In the genomic region with DNA sequence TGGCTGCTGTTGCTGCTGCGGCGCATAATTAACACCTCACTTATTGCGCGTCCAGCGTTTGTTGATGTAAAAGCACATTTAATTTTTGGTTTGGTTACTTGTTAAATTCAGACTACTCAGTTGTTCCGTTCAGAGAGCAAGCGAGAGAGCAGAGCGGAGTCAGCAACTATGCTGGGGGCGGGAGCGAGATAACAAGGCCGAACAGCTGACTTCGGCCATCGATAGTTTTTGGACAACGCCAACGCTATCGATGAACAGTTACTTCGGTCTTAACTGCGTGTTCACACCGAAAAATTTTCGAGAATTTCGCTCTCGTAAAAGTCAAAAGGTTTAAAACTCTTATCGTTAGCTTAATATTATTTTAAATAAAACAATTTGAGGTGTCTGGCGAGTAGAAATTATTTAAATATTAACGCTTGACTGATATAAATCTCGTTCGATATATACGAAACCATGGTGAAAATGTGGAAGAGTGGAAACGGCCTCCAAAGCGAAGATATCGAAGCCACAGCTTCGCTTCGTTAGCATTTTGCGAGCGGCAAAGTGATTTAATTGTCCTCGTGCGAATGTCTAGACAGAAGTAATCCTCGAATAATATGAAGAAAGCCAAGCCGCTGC, we compare ENCODE assay signal across 1 fruit fly cellular context.
TF ChIP-seq lines count a peak whose summit lies in the region.

A gene (minus strand): TSS at position 116 of the 618 bp plus-strand sequence.
A gene (plus strand): TSS at position 256 of the 618 bp plus-strand sequence.

TF ChIP-seq in whole organism, embryonic, 481 proteins besides CTCF, POLR2A, EP300 and RAD21 (continued from another document and continues in another):
- TF ChIP-seq trh (GFP tag; optimal IDR thresholded peaks at IDR 0.05; lab: Kevin White, UChicago), result no peak
- peak; percentile 51 for TF ChIP-seq tin (GFP tag; optimal IDR thresholded peaks at IDR 0.05; lab: Kevin White, UChicago)
- peak in 1 of 2 experiments; percentile 52 for TF ChIP-seq Dfd (GFP tag; optimal IDR thresholded peaks at IDR 0.05; lab: Kevin White, UChicago)
- TF ChIP-seq CrebB (tag; optimal IDR thresholded peaks at IDR 0.05; lab: Kevin White, UChicago), result peak; percentile 2
- TF ChIP-seq CG32532 (GFP tag; IDR thresholded peaks at IDR 0.05; lab: Robert Waterston, UW), result peak; percentile 70
- peak; percentile 25 for TF ChIP-seq sqz (GFP tag; optimal IDR thresholded peaks at IDR 0.05; lab: Kevin White, UChicago)
- TF ChIP-seq Eip74EF (GFP tag; optimal IDR thresholded peaks at IDR 0.05; lab: Kevin White, UChicago), result peak; percentile 25 to 73
- no peak for TF ChIP-seq Atf-2 (GFP tag; optimal IDR thresholded peaks at IDR 0.05; lab: Kevin White, UChicago)
- TF ChIP-seq Six4 (GFP tag; optimal IDR thresholded peaks at IDR 0.05; lab: Kevin White, UChicago), result peak; percentile 35
- TF ChIP-seq sna (GFP tag; IDR thresholded peaks at IDR 0.05; lab: Robert Waterston, UW; ENCODE audit: partially characterized antibody), result peak; percentile 78
- no peak for TF ChIP-seq MTF-1 (GFP tag; optimal IDR thresholded peaks at IDR 0.05; lab: Kevin White, UChicago; ENCODE audit: borderline replicate concordance)
- TF ChIP-seq CG2199 (GFP tag; IDR thresholded peaks at IDR 0.05; lab: Robert Waterston, UW), result no peak
- TF ChIP-seq ind (GFP tag; optimal IDR thresholded peaks at IDR 0.05; lab: Kevin White, UChicago), result peak; percentile 58
- no peak for TF ChIP-seq CG31365 (tag; optimal IDR thresholded peaks at IDR 0.05; lab: Kevin White, UChicago)
- peak; percentile 80 for TF ChIP-seq CG1832 (GFP tag; optimal IDR thresholded peaks at IDR 0.05; lab: Kevin White, UChicago)
- no peak for TF ChIP-seq caup (GFP tag; optimal IDR thresholded peaks at IDR 0.05; lab: Kevin White, UChicago; ENCODE audit: severe bottlenecking)
- TF ChIP-seq Gug (GFP tag; IDR thresholded peaks at IDR 0.05; lab: Robert Waterston, UW), result peak; percentile 18; the same call in 1 of the 4 replicates
- no peak for TF ChIP-seq fd102C (GFP tag; optimal IDR thresholded peaks at IDR 0.05; lab: Kevin White, UChicago)
- TF ChIP-seq CG17568 (GFP tag; optimal IDR thresholded peaks at IDR 0.05; lab: Kevin White, UChicago), result no peak
- TF ChIP-seq grn (GFP tag; optimal IDR thresholded peaks at IDR 0.05; lab: Kevin White, UChicago), result peak; percentile 49
- no peak for TF ChIP-seq TFAM (GFP tag; optimal IDR thresholded peaks at IDR 0.05; lab: Kevin White, UChicago)
- peak; percentile 53 for TF ChIP-seq CG17359 (tag; optimal IDR thresholded peaks at IDR 0.05; lab: Kevin White, UChicago)
- peak; percentile 39 for TF ChIP-seq Bteb2 (GFP tag; optimal IDR thresholded peaks at IDR 0.05; lab: Kevin White, UChicago)
- TF ChIP-seq lov (optimal IDR thresholded peaks at IDR 0.05; lab: Kevin White, UChicago), result no peak
- no peak for TF ChIP-seq lov (GFP tag; IDR thresholded peaks at IDR 0.05; lab: Robert Waterston, UW)
- TF ChIP-seq D19A (tag; optimal IDR thresholded peaks at IDR 0.05; lab: Kevin White, UChicago), result no peak
- TF ChIP-seq ssp (GFP tag; IDR thresholded peaks at IDR 0.05; lab: Robert Waterston, UW), result peak; percentile 95
- no peak for TF ChIP-seq br (optimal IDR thresholded peaks at IDR 0.05; lab: Kevin White, UChicago)
- TF ChIP-seq GATAe (GFP tag; conservative IDR thresholded peaks at IDR 0.05; lab: Robert Waterston, UW), result peak; percentile 39; the same call in 1 of the 2 replicates
- peak; percentile 9 for TF ChIP-seq CG17186 (GFP tag; optimal IDR thresholded peaks at IDR 0.05; lab: Kevin White, UChicago)
- TF ChIP-seq Scr (GFP tag; IDR thresholded peaks at IDR 0.05; lab: Robert Waterston, UW; ENCODE audit: partially characterized antibody), result peak; percentile 92
- TF ChIP-seq gem (tag; optimal IDR thresholded peaks at IDR 0.05; lab: Kevin White, UChicago), result peak; percentile 82
- TF ChIP-seq CG11247 (GFP tag; IDR thresholded peaks at IDR 0.05; lab: Robert Waterston, UW), result 0 out of 2 replicates have a peak, but pooled peaks have one; percentile 7
- 0 out of 3 replicates have a peak, but pooled peaks have one; percentile 58 for TF ChIP-seq Dbx (GFP tag; IDR thresholded peaks at IDR 0.05; lab: Robert Waterston, UW)
- peak; percentile 6 for TF ChIP-seq CG18476 (GFP tag; optimal IDR thresholded peaks at IDR 0.05; lab: Kevin White, UChicago)
- TF ChIP-seq zfh1 (GFP tag; IDR thresholded peaks at IDR 0.05; lab: Robert Waterston, UW), result peak; percentile 42; the same call in 1 of the 3 replicates
- peak; percentile 54 for TF ChIP-seq gcm (GFP tag; optimal IDR thresholded peaks at IDR 0.05; lab: Kevin White, UChicago)
- TF ChIP-seq hth (optimal IDR thresholded peaks at IDR 0.05; lab: Kevin White, UChicago), result no peak
- TF ChIP-seq repo (GFP tag; optimal IDR thresholded peaks at IDR 0.05; lab: Kevin White, UChicago), result no peak
- TF ChIP-seq ranshi (GFP tag; IDR thresholded peaks at IDR 0.05; lab: Robert Waterston, UW), result 0 out of 2 replicates have a peak, but pooled peaks have one; percentile 32
- peak; percentile 54 for TF ChIP-seq Chrac-16 (GFP tag; optimal IDR thresholded peaks at IDR 0.05; lab: Kevin White, UChicago)
- TF ChIP-seq CG8089 (GFP tag; optimal IDR thresholded peaks at IDR 0.05; lab: Kevin White, UChicago), result peak; percentile 47
- TF ChIP-seq stwl (tag; optimal IDR thresholded peaks at IDR 0.05; lab: Kevin White, UChicago), result peak; percentile 66
- TF ChIP-seq sisA (GFP tag; IDR thresholded peaks at IDR 0.05; lab: Robert Waterston, UW), result peak; percentile 48; the same call in 1 of the 2 replicates
- peak; percentile 85 for TF ChIP-seq nmo (GFP tag; optimal IDR thresholded peaks at IDR 0.05; lab: Kevin White, UChicago)
- peak; percentile 48 for TF ChIP-seq CG18619 (GFP tag; optimal IDR thresholded peaks at IDR 0.05; lab: Kevin White, UChicago)
- peak; percentile 47 for TF ChIP-seq kni (GFP tag; optimal IDR thresholded peaks at IDR 0.05; lab: Kevin White, UChicago)
- TF ChIP-seq CG12219 (GFP tag; optimal IDR thresholded peaks at IDR 0.05; lab: Kevin White, UChicago), result peak; percentile 16
- peak; percentile 24 for TF ChIP-seq ewg (GFP tag; optimal IDR thresholded peaks at IDR 0.05; lab: Kevin White, UChicago)
- no peak for TF ChIP-seq luna (GFP tag; optimal IDR thresholded peaks at IDR 0.05; lab: Kevin White, UChicago)
- peak; percentile 77 for TF ChIP-seq zen (tag; optimal IDR thresholded peaks at IDR 0.05; lab: Kevin White, UChicago)
- TF ChIP-seq CG10321 (GFP tag; IDR thresholded peaks at IDR 0.05; lab: Robert Waterston, UW), result no peak
- TF ChIP-seq dimm (GFP tag; IDR thresholded peaks at IDR 0.05; lab: Robert Waterston, UW), result no peak
- peak; percentile 39 for TF ChIP-seq Fer3 (tag; optimal IDR thresholded peaks at IDR 0.05; lab: Kevin White, UChicago)
- peak; percentile 70 for TF ChIP-seq Ets97D (GFP tag; optimal IDR thresholded peaks at IDR 0.05; lab: Kevin White, UChicago)
- TF ChIP-seq CG12071 (GFP tag; optimal IDR thresholded peaks at IDR 0.05; lab: Kevin White, UChicago), result no peak
- TF ChIP-seq emc (GFP tag; optimal IDR thresholded peaks at IDR 0.05; lab: Kevin White, UChicago), result no peak
- no peak for TF ChIP-seq CG8388 (GFP tag; optimal IDR thresholded peaks at IDR 0.05; lab: Kevin White, UChicago)
- peak; percentile 25 for TF ChIP-seq bigmax (GFP tag; optimal IDR thresholded peaks at IDR 0.05; lab: Kevin White, UChicago)
- peak; percentile 60 for TF ChIP-seq PHDP (tag; optimal IDR thresholded peaks at IDR 0.05; lab: Kevin White, UChicago)
- TF ChIP-seq CHES-1-like (GFP tag; optimal IDR thresholded peaks at IDR 0.05; lab: Kevin White, UChicago), result no peak
- no peak for TF ChIP-seq ttk (GFP tag; IDR thresholded peaks at IDR 0.05; lab: Robert Waterston, UW)
- TF ChIP-seq Antp (GFP tag; optimal IDR thresholded peaks at IDR 0.05; lab: Kevin White, UChicago), result peak; percentile 52
- no peak for TF ChIP-seq CG8281 (tag; optimal IDR thresholded peaks at IDR 0.05; lab: Kevin White, UChicago)
- TF ChIP-seq Abd-B (GFP tag; optimal IDR thresholded peaks at IDR 0.05; lab: Kevin White, UChicago), result no peak
- no peak for TF ChIP-seq Hmx (GFP tag; optimal IDR thresholded peaks at IDR 0.05; lab: Kevin White, UChicago)
- TF ChIP-seq hkb (optimal IDR thresholded peaks at IDR 0.05; lab: Kevin White, UChicago), result peak; percentile 81
- TF ChIP-seq hkb (GFP tag; IDR thresholded peaks at IDR 0.05; lab: Robert Waterston, UW), result 0 out of 2 replicates have a peak, but pooled peaks have one; percentile 19
- TF ChIP-seq shn (GFP tag; optimal IDR thresholded peaks at IDR 0.05; lab: Kevin White, UChicago), result peak; percentile 35
- TF ChIP-seq fd64A (GFP tag; optimal IDR thresholded peaks at IDR 0.05; lab: Kevin White, UChicago), result no peak
- TF ChIP-seq CG12391 (tag; optimal IDR thresholded peaks at IDR 0.05; lab: Kevin White, UChicago), result peak; percentile 80
- TF ChIP-seq sens (GFP tag; lab: Kevin White, UChicago), result peak; percentile 95
- TF ChIP-seq btn (GFP tag; optimal IDR thresholded peaks at IDR 0.05; lab: Kevin White, UChicago), result no peak
- TF ChIP-seq zen2 (GFP tag; IDR thresholded peaks at IDR 0.05; lab: Robert Waterston, UW; ENCODE audit: partially characterized antibody), result peak; percentile 53; the same call in 2 of the 3 replicates
- TF ChIP-seq eyg (GFP tag; optimal IDR thresholded peaks at IDR 0.05; lab: Kevin White, UChicago), result no peak
- TF ChIP-seq E2f2 (GFP tag; IDR thresholded peaks at IDR 0.05; lab: Robert Waterston, UW), result peak; percentile 24; the same call in 1 of the 2 replicates
- TF ChIP-seq D19B (GFP tag; optimal IDR thresholded peaks at IDR 0.05; lab: Kevin White, UChicago), result peak; percentile 6
- peak; percentile 62 for TF ChIP-seq CG15514 (GFP tag; optimal IDR thresholded peaks at IDR 0.05; lab: Kevin White, UChicago)
- TF ChIP-seq unc-4 (GFP tag; IDR thresholded peaks at IDR 0.05; lab: Robert Waterston, UW; ENCODE audit: partially characterized antibody), result peak; percentile 91
- no peak for TF ChIP-seq CG3838 (GFP tag; optimal IDR thresholded peaks at IDR 0.05; lab: Kevin White, UChicago)
- TF ChIP-seq CG14860 (GFP tag; IDR thresholded peaks at IDR 0.05; lab: Robert Waterston, UW; ENCODE audit: partially characterized antibody), result peak; percentile 90
- TF ChIP-seq CG10543 (GFP tag; optimal IDR thresholded peaks at IDR 0.05; lab: Kevin White, UChicago), result no peak
- TF ChIP-seq D (optimal IDR thresholded peaks at IDR 0.05; lab: Kevin White, UChicago), result no peak
- peak; percentile 28 for TF ChIP-seq D (GFP tag; optimal IDR thresholded peaks at IDR 0.05; lab: Kevin White, UChicago)
- peak; percentile 82 for TF ChIP-seq amos (GFP tag; IDR thresholded peaks at IDR 0.05; lab: Robert Waterston, UW; ENCODE audit: partially characterized antibody)
- TF ChIP-seq jing (GFP tag; optimal IDR thresholded peaks at IDR 0.05; lab: Kevin White, UChicago), result no peak
- TF ChIP-seq CG7786 (GFP tag; optimal IDR thresholded peaks at IDR 0.05; lab: Kevin White, UChicago), result peak; percentile 33
- no peak for TF ChIP-seq Tbp (GFP tag; optimal IDR thresholded peaks at IDR 0.05; lab: Kevin White, UChicago)
- no peak for TF ChIP-seq CG8359 (GFP tag; optimal IDR thresholded peaks at IDR 0.05; lab: Kevin White, UChicago; ENCODE audit: borderline replicate concordance)
- TF ChIP-seq Nf-YC (tag; optimal IDR thresholded peaks at IDR 0.05; lab: Kevin White, UChicago), result no peak
- peak; percentile 55 for TF ChIP-seq Meics (GFP tag; optimal IDR thresholded peaks at IDR 0.05; lab: Kevin White, UChicago)
- peak; percentile 68 for TF ChIP-seq sd (tag; optimal IDR thresholded peaks at IDR 0.05; lab: Kevin White, UChicago)
- no peak for TF ChIP-seq CG31388 (GFP tag; optimal IDR thresholded peaks at IDR 0.05; lab: Kevin White, UChicago)
- 0 out of 3 replicates have a peak, but pooled peaks have one; percentile 26 for TF ChIP-seq ci (GFP tag; IDR thresholded peaks at IDR 0.05; lab: Robert Waterston, UW)
- peak; percentile 65 for TF ChIP-seq bcd (GFP tag; optimal IDR thresholded peaks at IDR 0.05; lab: Kevin White, UChicago)
- TF ChIP-seq Ets65A (GFP tag; lab: Kevin White, UChicago), result peak; percentile 96
- peak; percentile 27 for TF ChIP-seq CG13894 (tag; optimal IDR thresholded peaks at IDR 0.05; lab: Kevin White, UChicago)
- TF ChIP-seq CG10267 (tag; optimal IDR thresholded peaks at IDR 0.05; lab: Kevin White, UChicago), result peak; percentile 65
- TF ChIP-seq crp (GFP tag; optimal IDR thresholded peaks at IDR 0.05; lab: Kevin White, UChicago), result peak; percentile 83 to 99
- TF ChIP-seq CG17385 (GFP tag; optimal IDR thresholded peaks at IDR 0.05; lab: Kevin White, UChicago), result no peak
- TF ChIP-seq CG3847 (GFP tag; IDR thresholded peaks at IDR 0.05; lab: Robert Waterston, UW), result peak; percentile 47; the same call in 1 of the 2 replicates
- peak; percentile 39 for TF ChIP-seq fd96Cb (tag; optimal IDR thresholded peaks at IDR 0.05; lab: Kevin White, UChicago)
- peak; percentile 67; the same call in 2 of the 3 replicates for TF ChIP-seq dysf (GFP tag; IDR thresholded peaks at IDR 0.05; lab: Robert Waterston, UW)
- TF ChIP-seq CG6175 (GFP tag; IDR thresholded peaks at IDR 0.05; lab: Robert Waterston, UW), result no peak
- TF ChIP-seq Vsx1 (GFP tag; optimal IDR thresholded peaks at IDR 0.05; lab: Kevin White, UChicago), result peak; percentile 26
- peak; percentile 85 for TF ChIP-seq ftz-f1 (GFP tag; optimal IDR thresholded peaks at IDR 0.05; lab: Kevin White, UChicago)
- no peak for TF ChIP-seq CG15073 (GFP tag; optimal IDR thresholded peaks at IDR 0.05; lab: Kevin White, UChicago)
- no peak for TF ChIP-seq NK7.1 (GFP tag; optimal IDR thresholded peaks at IDR 0.05; lab: Kevin White, UChicago)
- peak; percentile 71; the same call in 1 of the 2 replicates for TF ChIP-seq hbn (GFP tag; IDR thresholded peaks at IDR 0.05; lab: Robert Waterston, UW; ENCODE audit: partially characterized antibody)
- TF ChIP-seq CG14710 (tag; optimal IDR thresholded peaks at IDR 0.05; lab: Kevin White, UChicago), result peak; percentile 85
- TF ChIP-seq Nf-YB (GFP tag; optimal IDR thresholded peaks at IDR 0.05; lab: Kevin White, UChicago), result peak; percentile 2
- TF ChIP-seq sc (optimal IDR thresholded peaks at IDR 0.05; lab: Kevin White, UChicago), result no peak
- peak; percentile 31 for TF ChIP-seq sc (GFP tag; optimal IDR thresholded peaks at IDR 0.05; lab: Kevin White, UChicago)
- TF ChIP-seq CG7271 (tag; optimal IDR thresholded peaks at IDR 0.05; lab: Kevin White, UChicago), result peak; percentile 9
- TF ChIP-seq ken (GFP tag; IDR thresholded peaks at IDR 0.05; lab: Robert Waterston, UW), result 0 out of 3 replicates have a peak, but pooled peaks have one; percentile 55
- TF ChIP-seq Spps (tag; optimal IDR thresholded peaks at IDR 0.05; lab: Kevin White, UChicago), result peak; percentile 8
- TF ChIP-seq CG11504 (tag; optimal IDR thresholded peaks at IDR 0.05; lab: Kevin White, UChicago), result peak; percentile 73
- peak; percentile 88 for TF ChIP-seq CG2116 (GFP tag; optimal IDR thresholded peaks at IDR 0.05; lab: Kevin White, UChicago)
- peak; percentile 27 for TF ChIP-seq CG7372 (GFP tag; IDR thresholded peaks at IDR 0.05; lab: Robert Waterston, UW)
- TF ChIP-seq Elba2 (GFP tag; optimal IDR thresholded peaks at IDR 0.05; lab: Kevin White, UChicago), result no peak
- TF ChIP-seq tup (GFP tag; optimal IDR thresholded peaks at IDR 0.05; lab: Kevin White, UChicago), result peak; percentile 11
